Worm (Caenorhabditis elegans) whole organism, L3 larva: ENCODE results near the gene sre-2.

Experiments
- ZK546.5 ChIP-seq: sonication (generic microtip); optimal IDR thresholded peaks from 2 replicates; lab custom pipeline; 2017; ENCODE audit warnings: missing biosample characterization, missing genetic modification characterization
- aly-2 ChIP-seq: fragments of 150-350 bp; optimal IDR thresholded peaks from 2 replicates; lab custom pipeline; 2014; ENCODE audit warnings: missing biosample characterization, missing genetic modification characterization
- elt-1 ChIP-seq: fragments of 150-350 bp; optimal IDR thresholded peaks from 2 replicates; lab custom pipeline; 2014; ENCODE audit warnings: missing biosample characterization, missing genetic modification characterization
- lin-39 ChIP-seq: fragments of 150-350 bp; optimal IDR thresholded peaks from 2 replicates; lab custom pipeline; 2018; ENCODE audit warnings: missing biosample characterization, missing genetic modification reagents, missing genetic modification characterization
- nhr-28 ChIP-seq: fragments of 150-350 bp; optimal IDR thresholded peaks from 2 replicates; lab custom pipeline; 2014; ENCODE audit warnings: missing biosample characterization, missing genetic modification characterization
- nhr-77 ChIP-seq: fragments of 150-350 bp; optimal IDR thresholded peaks from 2 replicates; lab custom pipeline; 2014; ENCODE audit warnings: missing biosample characterization, missing genetic modification characterization
- pqm-1 ChIP-seq: fragments of 150-350 bp; optimal IDR thresholded peaks from 2 replicates; lab custom pipeline; 2017; ENCODE audit warnings: missing biosample characterization, missing genetic modification characterization, inconsistent platforms
- snpc-4 ChIP-seq: fragments of 150-350 bp; optimal IDR thresholded peaks from 2 replicates; lab custom pipeline; 2014; ENCODE audit warnings: missing biosample characterization, missing genetic modification characterization
- ztf-11 ChIP-seq: fragments of 150-350 bp; optimal IDR thresholded peaks from 2 replicates; lab custom pipeline; 2014; ENCODE audit warnings: missing biosample characterization, missing genetic modification characterization

- TF ChIP-seq pqm-1 (peak; percentile 32), nhr-28 (tag; lab: Kevin White, UChicago) (no peak), nhr-77 (tag; lab: Kevin White, UChicago) (no peak), lin-39 (no peak), ZK546.5 (tag; lab: Kevin White, UChicago) (no peak), elt-1 (tag; lab: Kevin White, UChicago) (no peak), aly-2 (tag; lab: Kevin White, UChicago) (no peak), ztf-11 (tag; lab: Kevin White, UChicago) (no peak), snpc-4 (tag; lab: Kevin White, UChicago) (no peak)
Observed at ce11 chrII:8071012-8071625, 30.8 kb downstream of the sre-2 start.
